Worm (Caenorhabditis elegans) whole organism, L4/young adult: ENCODE measurements around the gene mrpl-53.

Experiments
- W03F9.2 ChIP-seq: fragments of 150-350 bp; optimal IDR thresholded peaks from 2 replicates; lab custom pipeline; 2014; ENCODE audit warnings: missing biosample characterization, missing genetic modification characterization
- him-1 ChIP-seq: sonication (generic microtip); optimal IDR thresholded peaks from 2 replicates; lab custom pipeline; 2016; ENCODE audit warnings: missing genotype, missing genetic modification reagents, missing genetic modification characterization, missing compliant biosample characterization

DNA sequence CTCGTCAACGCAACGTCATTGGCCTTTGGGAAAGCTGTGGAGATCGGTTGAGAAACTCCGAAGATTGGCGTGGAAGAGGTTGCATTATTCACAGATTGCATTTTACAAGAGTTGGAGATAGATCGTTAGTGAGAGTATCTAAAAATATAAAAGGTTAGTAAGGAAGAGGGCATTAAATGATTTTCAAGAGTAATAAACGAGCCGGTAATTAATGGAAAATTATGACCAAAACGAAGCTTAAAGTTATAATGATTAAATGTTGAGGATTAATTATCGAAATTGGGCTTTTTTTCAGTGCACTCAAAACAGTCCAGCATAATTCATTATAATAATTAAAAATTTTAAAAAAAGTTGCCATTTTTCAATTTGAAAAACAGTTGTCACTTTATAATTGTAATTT lies 11.9 kb downstream of the mrpl-53 start, which contains the start of gene pap-2:
- TF ChIP-seq W03F9.2 (tag; lab: Kevin White, UChicago), result no peak
- TF ChIP-seq him-1 (tag; lab: Kevin White, UChicago), result no peak
